Fruit fly (Drosophila melanogaster): ENCODE data around the gene Tl.

The Tl gene

dm6 chr3R:26797748-26798468 lies 933 bp upstream of the Tl start:
- TF ChIP-seq CG7101 (tag; optimal IDR thresholded peaks at IDR 0.05) (no peak), ovo (GFP tag; optimal IDR thresholded peaks at IDR 0.05) (peak; percentile 47), Clk (GFP tag; optimal IDR thresholded peaks at IDR 0.05) (no peak), pad (GFP tag; optimal IDR thresholded peaks at IDR 0.05) (peak; percentile 65), kay (GFP tag; ENCODE audit: borderline replicate concordance) (peak; percentile 15), CG11617 (GFP tag; optimal IDR thresholded peaks at IDR 0.05) (no peak)

DNA sequence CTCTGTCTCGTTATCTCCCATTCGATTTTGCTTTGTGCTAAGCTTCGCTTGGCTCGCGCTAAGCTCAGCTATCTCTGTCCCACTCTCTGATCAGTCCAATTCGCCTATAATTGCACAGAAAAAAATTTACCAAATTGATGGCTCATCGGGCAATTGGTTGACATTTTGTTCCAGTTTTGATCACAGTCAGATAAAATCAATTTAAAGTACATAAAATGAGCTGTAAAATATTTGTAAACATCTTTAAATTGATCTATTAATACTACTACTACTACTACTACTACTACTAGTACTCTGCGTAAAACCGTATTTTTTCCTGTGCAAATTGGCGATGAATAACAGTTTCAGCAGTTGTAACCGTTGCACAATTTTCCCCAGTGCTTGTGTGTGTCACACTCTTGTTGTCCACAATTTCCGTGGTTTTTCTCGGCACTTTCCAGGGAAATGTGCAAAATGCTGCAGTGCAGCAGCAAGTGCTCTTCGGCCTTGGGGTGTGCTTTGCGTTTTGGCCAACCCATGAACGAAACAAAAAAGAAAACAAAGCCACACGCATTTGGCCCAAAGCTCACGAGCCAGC lies 782 bp downstream of the Tl start:
- TF ChIP-seq Mnt (GFP tag; optimal IDR thresholded peaks at IDR 0.05) (no peak), CG33017 (tag; optimal IDR thresholded peaks at IDR 0.05) (peak; percentile 33), toe (GFP tag; optimal IDR thresholded peaks at IDR 0.05) (peak; percentile 30), CG1620 (GFP tag; optimal IDR thresholded peaks at IDR 0.05) (peak; percentile 11), CG12768 (GFP tag; optimal IDR thresholded peaks at IDR 0.05) (peak; percentile 66), CG7101 (tag; optimal IDR thresholded peaks at IDR 0.05) (peak; percentile 35), kay (GFP tag; ENCODE audit: borderline replicate concordance) (peak; percentile 93), bab1 (GFP tag; optimal IDR thresholded peaks at IDR 0.05) (peak; percentile 45), CG14711 (tag; optimal IDR thresholded peaks at IDR 0.05) (peak; percentile 37), cnc (optimal IDR thresholded peaks at IDR 0.05) (no peak), Crg-1 (GFP tag; optimal IDR thresholded peaks at IDR 0.05) (no peak), CG5204 (GFP tag; optimal IDR thresholded peaks at IDR 0.05) (peak; percentile 67), ovo (GFP tag; optimal IDR thresholded peaks at IDR 0.05) (no peak), cic (GFP tag; optimal IDR thresholded peaks at IDR 0.05) (peak; percentile 8), pad (GFP tag; optimal IDR thresholded peaks at IDR 0.05) (no peak), tj (GFP tag; optimal IDR thresholded peaks at IDR 0.05) (peak; percentile 28), CG7045 (GFP tag; optimal IDR thresholded peaks at IDR 0.05) (peak; percentile 66), CG11617 (GFP tag; optimal IDR thresholded peaks at IDR 0.05) (peak; percentile 21), Clk (GFP tag; optimal IDR thresholded peaks at IDR 0.05) (no peak), Hr96 (GFP tag; optimal IDR thresholded peaks at IDR 0.05) (peak; percentile 62)

- TF ChIP-seq CG14711 (tag; optimal IDR thresholded peaks at IDR 0.05) (peak; percentile 26), tj (GFP tag; optimal IDR thresholded peaks at IDR 0.05) (no peak), cnc (optimal IDR thresholded peaks at IDR 0.05) (no peak), Mnt (GFP tag; optimal IDR thresholded peaks at IDR 0.05) (no peak), toe (GFP tag; optimal IDR thresholded peaks at IDR 0.05) (no peak), CG7045 (GFP tag; optimal IDR thresholded peaks at IDR 0.05) (peak; percentile 59), pad (GFP tag; optimal IDR thresholded peaks at IDR 0.05) (no peak), CG33017 (tag; optimal IDR thresholded peaks at IDR 0.05) (peak; percentile 66), Hr96 (GFP tag; optimal IDR thresholded peaks at IDR 0.05) (no peak), kay (GFP tag; ENCODE audit: borderline replicate concordance) (peak; percentile 96), CG5204 (GFP tag; optimal IDR thresholded peaks at IDR 0.05) (peak; percentile 29), CG7101 (tag; optimal IDR thresholded peaks at IDR 0.05) (peak; percentile 61), ovo (GFP tag; optimal IDR thresholded peaks at IDR 0.05) (no peak), CG1620 (GFP tag; optimal IDR thresholded peaks at IDR 0.05) (no peak), Clk (GFP tag; optimal IDR thresholded peaks at IDR 0.05) (no peak), cic (GFP tag; optimal IDR thresholded peaks at IDR 0.05) (no peak)
Observed at dm6 chr3R:26801427-26802160, 2.8 kb downstream of the Tl start.

DNA sequence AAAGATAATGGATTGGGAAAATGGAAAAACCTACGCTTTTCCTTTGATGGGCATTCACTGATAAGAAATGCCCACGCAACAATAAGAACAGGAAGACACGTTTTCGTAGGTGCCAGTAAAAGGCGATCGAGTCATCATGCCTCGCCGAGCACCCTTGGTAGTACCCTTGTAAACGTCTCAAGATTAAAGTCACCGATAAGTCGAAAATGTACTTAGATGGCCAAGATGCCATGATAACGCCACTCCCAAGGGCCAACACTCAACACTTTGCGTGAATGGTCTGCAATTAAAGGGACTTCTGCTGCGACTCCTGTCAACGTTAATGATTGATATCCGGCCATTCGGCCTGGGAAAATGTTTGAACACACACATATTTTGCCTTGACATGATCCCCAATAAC lies 4.3 kb downstream of the Tl start:
- TF ChIP-seq CG5204 (GFP tag; optimal IDR thresholded peaks at IDR 0.05), result no peak
- no peak for TF ChIP-seq tj (GFP tag; optimal IDR thresholded peaks at IDR 0.05)
- TF ChIP-seq cic (GFP tag; optimal IDR thresholded peaks at IDR 0.05), result no peak
- TF ChIP-seq CG11617 (GFP tag; optimal IDR thresholded peaks at IDR 0.05), result no peak
- no peak for TF ChIP-seq Clk (GFP tag; optimal IDR thresholded peaks at IDR 0.05)
- no peak for TF ChIP-seq CG1620 (GFP tag; optimal IDR thresholded peaks at IDR 0.05)
- no peak for TF ChIP-seq CG14711 (tag; optimal IDR thresholded peaks at IDR 0.05)
- no peak for TF ChIP-seq Hr96 (GFP tag; optimal IDR thresholded peaks at IDR 0.05)
- TF ChIP-seq Mnt (GFP tag; optimal IDR thresholded peaks at IDR 0.05), result no peak
- no peak for TF ChIP-seq CG12768 (GFP tag; optimal IDR thresholded peaks at IDR 0.05)
- no peak for TF ChIP-seq kay (GFP tag; ENCODE audit: borderline replicate concordance)
- no peak for TF ChIP-seq bab1 (GFP tag; optimal IDR thresholded peaks at IDR 0.05)
- no peak for TF ChIP-seq CG7045 (GFP tag; optimal IDR thresholded peaks at IDR 0.05)
- no peak for TF ChIP-seq CG7101 (tag; optimal IDR thresholded peaks at IDR 0.05)
- TF ChIP-seq CG33017 (tag; optimal IDR thresholded peaks at IDR 0.05), result no peak
- TF ChIP-seq toe (GFP tag; optimal IDR thresholded peaks at IDR 0.05), result no peak
- no peak for TF ChIP-seq cnc (optimal IDR thresholded peaks at IDR 0.05)
- no peak for TF ChIP-seq Crg-1 (GFP tag; optimal IDR thresholded peaks at IDR 0.05)
- no peak for TF ChIP-seq pad (GFP tag; optimal IDR thresholded peaks at IDR 0.05)
- TF ChIP-seq ovo (GFP tag; optimal IDR thresholded peaks at IDR 0.05), result no peak

DNA sequence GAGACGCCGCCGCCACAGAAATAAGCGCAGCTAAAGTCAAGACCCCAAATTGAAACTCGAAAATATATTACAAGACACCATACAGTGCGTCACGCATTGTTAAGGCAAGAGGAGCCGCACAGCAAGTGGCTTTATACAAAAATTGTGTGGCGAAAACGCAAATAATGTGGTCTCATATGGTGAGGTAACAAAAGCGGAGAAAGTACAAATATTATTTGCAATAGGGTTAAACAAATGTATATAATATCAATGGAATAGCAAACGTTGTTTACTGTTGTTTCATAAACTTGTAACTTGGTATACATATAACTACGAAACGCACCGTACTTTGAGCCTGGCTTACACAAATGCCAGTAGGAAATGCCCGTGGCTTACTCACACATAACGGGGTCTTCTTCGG lies 6.0 kb downstream of the Tl start:
- TF ChIP-seq tj (GFP tag; optimal IDR thresholded peaks at IDR 0.05) (no peak), CG7101 (tag; optimal IDR thresholded peaks at IDR 0.05) (no peak), Hr96 (GFP tag; optimal IDR thresholded peaks at IDR 0.05) (no peak), bab1 (GFP tag; optimal IDR thresholded peaks at IDR 0.05) (no peak), CG33017 (tag; optimal IDR thresholded peaks at IDR 0.05) (no peak), Clk (GFP tag; optimal IDR thresholded peaks at IDR 0.05) (no peak), ovo (GFP tag; optimal IDR thresholded peaks at IDR 0.05) (no peak), kay (GFP tag; ENCODE audit: borderline replicate concordance) (no peak), cnc (optimal IDR thresholded peaks at IDR 0.05) (no peak), CG5204 (GFP tag; optimal IDR thresholded peaks at IDR 0.05) (no peak), CG11617 (GFP tag; optimal IDR thresholded peaks at IDR 0.05) (no peak), Crg-1 (GFP tag; optimal IDR thresholded peaks at IDR 0.05) (no peak)
